Fruit fly (Drosophila melanogaster): ENCODE measurements around the gene CG14285.

DNA sequence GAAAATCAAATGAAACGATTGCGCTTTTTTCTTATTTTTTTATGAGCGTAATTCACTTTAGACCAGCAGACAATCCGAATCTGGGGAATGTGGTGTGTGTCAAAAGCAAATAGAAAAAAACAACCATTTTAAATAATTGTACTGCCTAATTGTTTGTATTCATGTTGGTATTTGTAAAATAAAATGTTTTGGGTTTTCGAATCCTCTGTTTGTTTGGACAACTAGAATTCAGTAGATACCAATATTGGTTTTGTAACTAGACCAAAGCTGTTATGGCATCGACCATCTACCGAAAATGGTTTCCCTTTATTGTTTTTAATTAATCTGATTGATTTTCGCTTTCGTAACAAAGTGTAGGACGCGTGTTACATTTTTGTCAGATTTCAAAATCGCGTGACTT is 14.0 kb upstream of the CG14285 start:
- TF ChIP-seq CG11696 (GFP tag; IDR thresholded peaks at IDR 0.05) (no peak), Rfx (GFP tag; IDR thresholded peaks at IDR 0.05) (peak; percentile 36; the same call in 1 of the 2 replicates), rib (GFP tag; IDR thresholded peaks at IDR 0.05) (no peak), Kr (GFP tag; optimal IDR thresholded peaks at IDR 0.05) (no peak), phol (tag; optimal IDR thresholded peaks at IDR 0.05) (no peak), CG6791 (GFP tag; IDR thresholded peaks at IDR 0.05; ENCODE audit: partially characterized antibody) (no peak), hb (GFP tag; IDR thresholded peaks at IDR 0.05; ENCODE audit: partially characterized antibody) (no peak), Sox100B (GFP tag; optimal IDR thresholded peaks at IDR 0.05) (no peak), Oaz (GFP tag; IDR thresholded peaks at IDR 0.05) (no peak), gcm (GFP tag; optimal IDR thresholded peaks at IDR 0.05) (no peak), cad (GFP tag; optimal IDR thresholded peaks at IDR 0.05) (no peak), CG4328 (GFP tag; optimal IDR thresholded peaks at IDR 0.05) (no peak), CG31365 (tag; optimal IDR thresholded peaks at IDR 0.05) (no peak)

All from whole organism, embryonic.